Fruit fly (Drosophila melanogaster) whole organism, embryonic: ENCODE results near the gene hob.
A peak's percentile ranks its signal among the peaks of the same experiment; 100 is the strongest.

Experiments
- Ada2b ChIP-seq: fragments of 200-800 bp; sonication (Bioruptor generic); IDR thresholded peaks from 2 replicates; pipeline ENCODE4 v1.3.6; 2022; ENCODE audit warnings: missing biosample characterization, missing genetic modification characterization
- Aef1 ChIP-seq: fragments of 200-800 bp; sonication (Bioruptor generic); IDR thresholded peaks from 3 replicates; pipeline ENCODE4 v1.3.6; 2022; ENCODE audit warnings: missing biosample characterization, missing genetic modification characterization
- Bdp1 ChIP-seq: fragments of 200-800 bp; sonication (Bioruptor generic); optimal IDR thresholded peaks from 3 replicates; lab custom pipeline; 2016; ENCODE audit warnings: missing biosample characterization, missing genetic modification characterization
- CG10321 ChIP-seq: fragments of 200-800 bp; sonication (Bioruptor generic); IDR thresholded peaks from 2 replicates; pipeline ENCODE4 v1.3.6; 2022; ENCODE audit warnings: missing biosample characterization, missing genetic modification characterization
- CG10959 ChIP-seq: fragments of 200-800 bp; sonication (Bioruptor generic); IDR thresholded peaks from 2 replicates; pipeline ENCODE4 v1.3.6; 2022; ENCODE audit warnings: missing biosample characterization, missing genetic modification characterization
- CG11560 ChIP-seq: fragments of 200-800 bp; sonication (Bioruptor generic); IDR thresholded peaks from 3 replicates; pipeline ENCODE4 v1.3.6; 2022; ENCODE audit warnings: missing biosample characterization, missing genetic modification characterization
- CG11695 ChIP-seq: fragments of 200-800 bp; sonication (Bioruptor generic); IDR thresholded peaks from 3 replicates; pipeline ENCODE4 v1.3.6; 2022; ENCODE audit warnings: missing biosample characterization, missing genetic modification characterization
- CG12219 ChIP-seq: fragments of 200-800 bp; sonication (Bioruptor generic); optimal IDR thresholded peaks from 3 replicates; lab custom pipeline; 2018; ENCODE audit warnings: missing biosample characterization, mild to moderate bottlenecking, missing genetic modification characterization
- CG12299 ChIP-seq: fragments of 200-800 bp; sonication (Bioruptor generic); optimal IDR thresholded peaks from 2 replicates; lab custom pipeline; 2018; ENCODE audit warnings: missing biosample characterization, mild to moderate bottlenecking, missing genetic modification characterization
- CG12769 ChIP-seq: fragments of 200-800 bp; sonication (Bioruptor generic); optimal IDR thresholded peaks from 2 replicates; lab custom pipeline; 2019; ENCODE audit warnings: missing biosample characterization, mild to moderate bottlenecking, missing genetic modification characterization, moderate library complexity
- CG15269 ChIP-seq: fragments of 200-800 bp; sonication (Bioruptor generic); optimal IDR thresholded peaks from 2 replicates; lab custom pipeline; 2018; ENCODE audit warnings: missing biosample characterization, mild to moderate bottlenecking, missing genetic modification characterization, moderate library complexity
- CG17186 ChIP-seq: fragments of 200-800 bp; sonication (Bioruptor generic); optimal IDR thresholded peaks from 3 replicates; lab custom pipeline; 2017; ENCODE audit warnings: missing biosample characterization, missing genetic modification reagents, missing genetic modification characterization
- CG18476 ChIP-seq: fragments of 200-800 bp; sonication (Bioruptor generic); optimal IDR thresholded peaks from 2 replicates; lab custom pipeline; 2016; ENCODE audit warnings: missing biosample characterization, mild to moderate bottlenecking, missing genetic modification characterization
- CG30020 ChIP-seq: fragments of 200-800 bp; optimal IDR thresholded peaks from 2 replicates; lab custom pipeline; 2019; ENCODE audit warnings: missing biosample characterization, mild to moderate bottlenecking, missing genetic modification characterization, moderate library complexity
- CG34224 ChIP-seq: fragments of 200-800 bp; sonication (Bioruptor generic); IDR thresholded peaks from 3 replicates; pipeline ENCODE4 v1.3.6; 2022; ENCODE audit warnings: missing biosample characterization, missing genetic modification characterization; ENCODE audit not compliant: partially characterized antibody
- CG4424 ChIP-seq: fragments of 200-800 bp; sonication (Bioruptor generic); optimal IDR thresholded peaks from 3 replicates; lab custom pipeline; 2016; ENCODE audit warnings: missing biosample characterization, missing genetic modification characterization
- CG7357 ChIP-seq: fragments of 200-800 bp; sonication (Bioruptor generic); IDR thresholded peaks from 3 replicates; pipeline ENCODE4 v1.3.6; 2022; ENCODE audit warnings: missing biosample characterization, missing genetic modification characterization
- CG7556 ChIP-seq: fragments of 200-800 bp; sonication (Bioruptor generic); optimal IDR thresholded peaks from 2 replicates; lab custom pipeline; 2017; ENCODE audit warnings: missing biosample characterization, mild to moderate bottlenecking, missing genetic modification characterization
- CG8089 ChIP-seq: fragments of 200-800 bp; sonication (Bioruptor generic); optimal IDR thresholded peaks from 3 replicates; lab custom pipeline; 2016; ENCODE audit warnings: missing biosample characterization, missing genetic modification characterization
- CG8765 ChIP-seq: fragments of 200-800 bp; sonication (Bioruptor generic); IDR thresholded peaks from 2 replicates; pipeline ENCODE4 v1.3.6; 2022; ENCODE audit warnings: missing biosample characterization, missing genetic modification characterization
- CG9437 ChIP-seq: fragments of 200-800 bp; sonication (Bioruptor generic); optimal IDR thresholded peaks from 2 replicates; lab custom pipeline; 2018; ENCODE audit warnings: missing biosample characterization, mild to moderate bottlenecking, missing genetic modification characterization
- CrebB ChIP-seq: fragments of 200-800 bp; sonication (Bioruptor generic); optimal IDR thresholded peaks from 3 replicates; lab custom pipeline; 2018; ENCODE audit warnings: missing biosample characterization, mild to moderate bottlenecking, missing genetic modification characterization
- D19B ChIP-seq: fragments of 200-800 bp; sonication (Bioruptor generic); optimal IDR thresholded peaks from 2 replicates; lab custom pipeline; 2017; ENCODE audit warnings: missing biosample characterization, mild to moderate bottlenecking, missing genetic modification characterization
- Dek ChIP-seq: fragments of 200-800 bp; sonication (Bioruptor generic); optimal IDR thresholded peaks from 3 replicates; lab custom pipeline; 2019; ENCODE audit warnings: missing biosample characterization, mild to moderate bottlenecking, missing genetic modification characterization, moderate library complexity
- Dip2 ChIP-seq: fragments of 200-800 bp; sonication (Bioruptor generic); IDR thresholded peaks from 2 replicates; pipeline ENCODE4 v1.3.6; 2022; ENCODE audit warnings: missing biosample characterization, missing genetic modification characterization
- Fer3 ChIP-seq: fragments of 200-800 bp; sonication (Bioruptor generic); optimal IDR thresholded peaks from 2 replicates; lab custom pipeline; 2018; ENCODE audit warnings: missing biosample characterization, mild to moderate bottlenecking, missing genetic modification characterization, moderate library complexity
- Gsc ChIP-seq: fragments of 200-800 bp; sonication (Bioruptor generic); IDR thresholded peaks from 2 replicates; pipeline ENCODE4 v1.3.6; 2022; ENCODE audit warnings: missing biosample characterization, missing genetic modification characterization
- Hr78 ChIP-seq, 2 experiments: fragments of 200-800 bp in 1 of 2; fragments of >200 bp in 1 of 2; sonication (Bioruptor generic) in 1 of 2; optimal IDR thresholded peaks; 2 replicates each; lab custom pipeline; 2017 to 2019; ENCODE audit warnings: missing biosample characterization in 2 of 2, missing genetic modification characterization in 2 of 2, mild to moderate bottlenecking in 1 of 2, moderate library complexity in 1 of 2
- Mad ChIP-seq: fragments of 200-800 bp; sonication (Bioruptor generic); optimal IDR thresholded peaks from 2 replicates; lab custom pipeline; 2016; ENCODE audit warnings: missing biosample characterization, missing genetic modification characterization
- Max ChIP-seq: fragments of 200-800 bp; sonication (Bioruptor generic); optimal IDR thresholded peaks from 2 replicates; lab custom pipeline; 2016; ENCODE audit warnings: missing biosample characterization, mild to moderate bottlenecking, missing genetic modification characterization
- NC2α ChIP-seq: fragments of 200-800 bp; sonication (Bioruptor generic); optimal IDR thresholded peaks from 2 replicates; lab custom pipeline; 2016; ENCODE audit warnings: missing biosample characterization, missing genetic modification characterization
- Sin3A ChIP-seq: fragments of >200 bp; optimal IDR thresholded peaks from 2 replicates; lab custom pipeline; 2018
- Sry-β ChIP-seq: fragments of 200-800 bp; sonication (Bioruptor generic); optimal IDR thresholded peaks from 2 replicates; lab custom pipeline; 2018; ENCODE audit warnings: missing biosample characterization, mild to moderate bottlenecking, missing genetic modification characterization, moderate library complexity
- ab ChIP-seq: fragments of 200-800 bp; sonication (Bioruptor generic); optimal IDR thresholded peaks from 2 replicates; lab custom pipeline; 2016; ENCODE audit warnings: missing biosample characterization, missing genetic modification characterization
- al ChIP-seq: fragments of 200-800 bp; sonication (Bioruptor generic); IDR thresholded peaks from 2 replicates; pipeline ENCODE4 v1.3.6; 2022; ENCODE audit warnings: missing biosample characterization, missing genetic modification characterization
- bab2 ChIP-seq: fragments of 200-800 bp; sonication (Bioruptor generic); optimal IDR thresholded peaks from 2 replicates; lab custom pipeline; 2016; ENCODE audit warnings: missing biosample characterization, missing genetic modification characterization
- esg ChIP-seq: fragments of 200-800 bp; sonication (Bioruptor generic); conservative IDR thresholded peaks from 2 replicates; pipeline ENCODE4 v1.3.6; 2022; ENCODE audit warnings: missing biosample characterization, missing genetic modification characterization
- gcm ChIP-seq: fragments of 200-800 bp; sonication (Bioruptor generic); optimal IDR thresholded peaks from 2 replicates; lab custom pipeline; 2019; ENCODE audit warnings: missing biosample characterization, mild to moderate bottlenecking, missing genetic modification characterization, moderate library complexity
- gcm2 ChIP-seq: fragments of 200-800 bp; sonication (Bioruptor generic); optimal IDR thresholded peaks from 2 replicates; lab custom pipeline; 2016; ENCODE audit warnings: missing biosample characterization, missing genetic modification characterization
- gem ChIP-seq: fragments of 200-800 bp; sonication (Bioruptor generic); optimal IDR thresholded peaks from 2 replicates; lab custom pipeline; 2019; ENCODE audit warnings: missing biosample characterization, mild to moderate bottlenecking, missing genetic modification characterization, moderate library complexity
- hbn ChIP-seq: fragments of 200-800 bp; sonication (Bioruptor generic); IDR thresholded peaks from 2 replicates; pipeline ENCODE4 v1.3.6; 2022; ENCODE audit warnings: missing biosample characterization, missing genetic modification characterization; ENCODE audit not compliant: partially characterized antibody
- her ChIP-seq: fragments of 200-800 bp; sonication (Bioruptor generic); optimal IDR thresholded peaks from 2 replicates; lab custom pipeline; 2016; ENCODE audit warnings: missing biosample characterization, missing genetic modification characterization
- lmd ChIP-seq: fragments of 200-800 bp; sonication (Bioruptor generic); IDR thresholded peaks from 2 replicates; pipeline ENCODE4 v1.3.6; 2022; ENCODE audit warnings: missing biosample characterization, missing genetic modification characterization
- onecut ChIP-seq: fragments of 200-800 bp; sonication (Bioruptor generic); IDR thresholded peaks from 2 replicates; pipeline ENCODE4 v1.3.6; 2022; ENCODE audit warnings: missing biosample characterization, missing genetic modification characterization
- peb ChIP-seq: fragments of 200-800 bp; sonication (Bioruptor generic); IDR thresholded peaks from 2 replicates; pipeline ENCODE4 v1.3.6; 2022; ENCODE audit warnings: missing biosample characterization, missing genetic modification characterization
- pros ChIP-seq: fragments of 200-800 bp; sonication (Bioruptor generic); optimal IDR thresholded peaks from 3 replicates; lab custom pipeline; 2019; ENCODE audit warnings: missing biosample characterization, mild to moderate bottlenecking, missing genetic modification characterization, moderate library complexity
- repo ChIP-seq: fragments of 200-800 bp; sonication (Bioruptor generic); optimal IDR thresholded peaks from 2 replicates; lab custom pipeline; 2016; ENCODE audit warnings: missing biosample characterization, missing genetic modification characterization
- run ChIP-seq: fragments of 200-800 bp; sonication (Bioruptor generic); optimal IDR thresholded peaks from 3 replicates; lab custom pipeline; 2018; ENCODE audit warnings: missing biosample characterization, mild to moderate bottlenecking, missing genetic modification characterization
- seq ChIP-seq: fragments of 200-800 bp; sonication (Bioruptor generic); IDR thresholded peaks from 2 replicates; pipeline ENCODE4 v1.3.6; 2022; ENCODE audit warnings: missing biosample characterization, missing genetic modification characterization
- sqz ChIP-seq: fragments of 200-800 bp; sonication (Bioruptor generic); optimal IDR thresholded peaks from 3 replicates; lab custom pipeline; 2018; ENCODE audit warnings: missing biosample characterization, mild to moderate bottlenecking, missing genetic modification characterization
- tin ChIP-seq: fragments of 200-800 bp; sonication (Bioruptor generic); optimal IDR thresholded peaks from 3 replicates; lab custom pipeline; 2016; ENCODE audit warnings: missing biosample characterization, missing genetic modification characterization
- unc-4 ChIP-seq: fragments of 200-800 bp; sonication (Bioruptor generic); IDR thresholded peaks from 2 replicates; pipeline ENCODE4 v1.3.6; 2022; ENCODE audit warnings: missing biosample characterization, missing genetic modification characterization; ENCODE audit not compliant: partially characterized antibody
- vvl ChIP-seq: fragments of 200-800 bp; sonication (Bioruptor generic); IDR thresholded peaks from 2 replicates; pipeline ENCODE4 v1.3.6; 2022; ENCODE audit warnings: missing biosample characterization, missing genetic modification characterization

The hob gene

dm6 chr3L:3164951-3165350, 53.8 kb downstream of the hob start, which contains the start of gene CG32280 (continued):
- peak; percentile 90 for TF ChIP-seq CG34224 (GFP tag; lab: Robert Waterston, UW)
- TF ChIP-seq peb (GFP tag; lab: Robert Waterston, UW) = no peak
- TF ChIP-seq onecut (GFP tag; lab: Robert Waterston, UW) = no peak; the same call in 1 of the 2 replicates
- TF ChIP-seq her = peak; percentile 37
- no peak for TF ChIP-seq Bdp1 (GFP tag; lab: Kevin White, UChicago)
- no peak for TF ChIP-seq CG10959
- peak; percentile 4 for TF ChIP-seq CG17186 (GFP tag; lab: Kevin White, UChicago)
- TF ChIP-seq seq = no peak
- peak; percentile 6 for TF ChIP-seq CG4424
- TF ChIP-seq Dip2 (GFP tag; lab: Robert Waterston, UW) = no peak
- peak; percentile 31 for TF ChIP-seq CG30020
- TF ChIP-seq CrebB (tag; lab: Kevin White, UChicago) = peak; percentile 35
- TF ChIP-seq esg (GFP tag; lab: Robert Waterston, UW) = no peak
- TF ChIP-seq gcm2 (GFP tag; lab: Kevin White, UChicago) = no peak
- TF ChIP-seq CG12299 (tag; lab: Kevin White, UChicago) = no peak
- no peak for TF ChIP-seq sqz (GFP tag; lab: Kevin White, UChicago)
- no peak for TF ChIP-seq run
- TF ChIP-seq CG7556 (GFP tag; lab: Kevin White, UChicago) = no peak
- TF ChIP-seq ab (GFP tag; lab: Kevin White, UChicago) = no peak
- no peak for TF ChIP-seq CG11695 (GFP tag; lab: Robert Waterston, UW)
- TF ChIP-seq tin (GFP tag; lab: Kevin White, UChicago) = no peak
- peak; percentile 41 for TF ChIP-seq Sin3A
- TF ChIP-seq CG9437 (GFP tag; lab: Kevin White, UChicago) = no peak
- TF ChIP-seq al = no peak
- TF ChIP-seq unc-4 (GFP tag; lab: Robert Waterston, UW) = peak; percentile 90
- no peak for TF ChIP-seq Gsc (GFP tag; lab: Robert Waterston, UW)
- TF ChIP-seq CG12769 = no peak
- no peak for TF ChIP-seq CG18476
- no peak for TF ChIP-seq pros (GFP tag; lab: Kevin White, UChicago)
- no peak for TF ChIP-seq CG8765
- peak; percentile 10 for TF ChIP-seq Mad
- peak; percentile 22 for TF ChIP-seq D19B (GFP tag; lab: Kevin White, UChicago)
- TF ChIP-seq repo = no peak
- TF ChIP-seq Dek (tag; lab: Kevin White, UChicago) = no peak
- no peak for TF ChIP-seq CG10321
- TF ChIP-seq Ada2b = no peak
- no peak for TF ChIP-seq Hr78 (GFP tag; optimal IDR thresholded peaks at IDR 0.05; lab: Kevin White, UChicago)
- no peak for TF ChIP-seq Sry-β (GFP tag; lab: Kevin White, UChicago)
- TF ChIP-seq lmd (GFP tag; lab: Robert Waterston, UW) = peak; percentile 17; the same call in 1 of the 2 replicates
- no peak for TF ChIP-seq Fer3 (tag; lab: Kevin White, UChicago)
- TF ChIP-seq NC2α = no peak
- TF ChIP-seq vvl (GFP tag; lab: Robert Waterston, UW) = peak; percentile 50
- TF ChIP-seq bab2 (GFP tag; lab: Kevin White, UChicago) = no peak
- TF ChIP-seq gcm (GFP tag; lab: Kevin White, UChicago) = no peak
- no peak for TF ChIP-seq gem (tag; lab: Kevin White, UChicago)
- TF ChIP-seq CG12219 = no peak
- no peak for TF ChIP-seq Aef1
- TF ChIP-seq CG7357 (GFP tag; lab: Robert Waterston, UW) = no peak
- peak; percentile 33 for TF ChIP-seq Max (GFP tag; lab: Kevin White, UChicago)
- peak; percentile 91 for TF ChIP-seq hbn (GFP tag; lab: Robert Waterston, UW)
- TF ChIP-seq CG11560 (tag; lab: Robert Waterston, UW) = no peak
- TF ChIP-seq CG15269 (tag; lab: Kevin White, UChicago) = no peak
- no peak for TF ChIP-seq CG8089 (GFP tag; lab: Kevin White, UChicago)
